Worm (Caenorhabditis elegans): Measurements from ENCODE around the gene Y48B6A.1.

Gene Y48B6A.1

DNA sequence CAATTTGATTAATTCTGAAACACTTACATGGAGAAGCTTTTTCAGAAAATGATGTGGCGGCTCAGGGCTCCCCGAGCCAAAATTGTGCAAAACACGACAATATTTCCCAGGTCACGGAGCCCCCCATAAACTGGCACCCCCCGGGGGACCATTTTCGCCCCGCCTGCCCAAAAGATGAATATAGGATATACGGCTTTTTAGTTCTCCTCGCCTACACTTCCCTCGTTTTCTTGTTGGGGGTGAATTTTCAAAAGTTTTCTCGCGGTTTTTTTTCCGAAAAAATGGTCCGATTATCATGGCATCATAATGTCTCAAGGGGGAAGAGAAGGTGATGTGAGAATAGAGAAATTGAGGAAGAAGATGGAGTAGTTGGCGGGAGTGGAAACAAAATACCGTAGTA is 32.1 kb downstream of the Y48B6A.1 start, which contains the start of gene K09E4.4:
Gene K09E4.4, minus strand, starts transcription at position 101 of the 400 bp plus-strand sequence.
- TF ChIP-seq hlh-8 (tag; optimal IDR thresholded peaks at IDR 0.05) (no peak), C38D4.7 (GFP tag; optimal IDR thresholded peaks at IDR 0.05) (no peak), F13H6.1 (tag; optimal IDR thresholded peaks at IDR 0.05) (no peak)

DNA sequence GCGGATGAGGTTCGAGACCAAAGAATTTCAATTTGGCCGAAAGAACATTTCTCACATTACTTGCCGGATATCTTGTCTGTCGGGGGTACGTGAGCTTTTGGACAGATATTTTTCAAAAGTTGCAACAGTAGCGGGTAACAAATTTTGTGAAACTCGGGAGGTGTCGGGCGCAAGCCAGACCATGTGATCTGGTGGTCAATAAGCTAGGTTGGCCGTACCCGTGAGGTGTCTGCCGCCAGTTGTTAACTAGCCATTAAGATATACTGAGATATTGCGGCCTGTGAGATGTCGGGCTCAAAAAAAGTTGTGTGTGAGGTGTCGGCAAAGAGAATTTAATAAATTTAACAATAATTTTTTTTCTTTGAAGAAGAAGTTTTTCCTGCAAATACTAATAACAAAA is 35.8 kb downstream of the Y48B6A.1 start:
- TF ChIP-seq ceh-45 (GFP tag; IDR thresholded peaks at IDR 0.05): no peak
- no peak for TF ChIP-seq pat-9 (tag; optimal IDR thresholded peaks at IDR 0.05)
- TF ChIP-seq pax-1 (tag; optimal IDR thresholded peaks at IDR 0.05): no peak
- TF ChIP-seq ztf-16 (tag; optimal IDR thresholded peaks at IDR 0.05): no peak
- no peak for TF ChIP-seq ceh-6 (GFP tag; optimal IDR thresholded peaks at IDR 0.05)

DNA sequence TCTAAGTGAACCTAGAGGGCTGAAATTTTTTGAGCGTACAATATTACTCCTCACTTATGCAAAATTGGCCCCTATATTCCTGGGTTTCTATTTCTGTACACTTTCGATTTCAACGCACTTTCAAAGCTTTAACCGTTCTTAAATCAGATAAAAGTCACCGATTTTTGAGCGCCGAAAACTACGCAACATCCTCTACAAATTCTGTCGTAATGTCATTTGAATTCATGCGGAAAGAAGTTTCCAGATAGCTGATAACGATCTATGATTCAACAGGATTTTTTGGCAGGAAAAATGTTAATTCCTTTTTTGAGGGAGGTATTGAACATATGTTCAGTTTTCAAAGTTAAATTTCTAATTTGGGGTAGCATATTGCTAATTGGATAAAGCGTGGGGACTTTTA is 41.3 kb downstream of the Y48B6A.1 start:
- no peak for TF ChIP-seq pha-2 (tag; optimal IDR thresholded peaks at IDR 0.05)
- no peak for TF ChIP-seq tbx-2 (tag; optimal IDR thresholded peaks at IDR 0.05)
- TF ChIP-seq K09A11.1 (tag; optimal IDR thresholded peaks at IDR 0.05; ENCODE audit: insufficient read depth): no peak
- no peak for TF ChIP-seq hlh-6 (tag; optimal IDR thresholded peaks at IDR 0.05)
- no peak for TF ChIP-seq ceh-22 (tag; optimal IDR thresholded peaks at IDR 0.05)
- TF ChIP-seq nhr-232 (tag; optimal IDR thresholded peaks at IDR 0.05): no peak
- TF ChIP-seq T23F11.4 (GFP tag; optimal IDR thresholded peaks at IDR 0.05): no peak
- no peak for TF ChIP-seq unc-3 (GFP tag; conservative IDR thresholded peaks at IDR 0.05)
- TF ChIP-seq unc-3 (tag; optimal IDR thresholded peaks at IDR 0.05): no peak
- no peak for TF ChIP-seq hlh-13 (GFP tag; optimal IDR thresholded peaks at IDR 0.05)
- TF ChIP-seq ceh-6 (GFP tag; optimal IDR thresholded peaks at IDR 0.05): no peak
- TF ChIP-seq tbx-7 (tag; optimal IDR thresholded peaks at IDR 0.05): no peak
- TF ChIP-seq che-1 (tag; optimal IDR thresholded peaks at IDR 0.05): no peak

DNA sequence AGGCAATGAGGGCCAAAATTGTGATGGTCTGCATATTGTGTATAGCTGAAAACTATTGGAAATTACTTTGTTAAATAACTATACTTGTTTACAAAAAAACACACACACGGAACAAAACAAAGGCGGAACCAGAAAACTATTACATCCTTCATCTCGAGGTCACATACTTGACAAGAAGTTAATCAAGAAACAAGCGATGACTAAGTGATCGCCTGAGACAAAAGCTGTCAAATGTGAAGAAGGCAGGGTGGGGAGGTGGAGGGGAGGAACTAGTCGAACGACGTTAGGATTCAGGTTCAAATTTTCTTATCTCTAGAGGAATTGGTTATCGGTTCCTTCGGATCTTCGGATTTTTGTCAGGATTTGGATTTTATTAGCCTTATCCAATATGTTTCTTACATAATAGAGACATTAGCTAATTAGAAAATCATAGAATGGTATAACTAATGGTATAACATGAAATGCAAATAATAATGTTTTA is 44.9 kb downstream of the Y48B6A.1 start, which contains the start of gene cpg-7:
Gene cpg-7, minus strand, starts transcription at position 51 of the 481 bp plus-strand sequence.
- TF ChIP-seq fax-1 (tag; optimal IDR thresholded peaks at IDR 0.05) (no peak), odd-2 (tag; optimal IDR thresholded peaks at IDR 0.05) (no peak), dve-1 (tag; optimal IDR thresholded peaks at IDR 0.05) (no peak), ceh-31 (tag; optimal IDR thresholded peaks at IDR 0.05) (no peak), eyg-1 (tag; optimal IDR thresholded peaks at IDR 0.05) (no peak), tbx-2 (tag; optimal IDR thresholded peaks at IDR 0.05) (no peak), unc-42 (tag; optimal IDR thresholded peaks at IDR 0.05) (no peak), ahr-1 (tag; optimal IDR thresholded peaks at IDR 0.05) (no peak), syd-9 (tag; optimal IDR thresholded peaks at IDR 0.05) (no peak), zip-5 (tag; optimal IDR thresholded peaks at IDR 0.05) (no peak), ceh-34 (tag; optimal IDR thresholded peaks at IDR 0.05) (no peak), hlh-8 (tag; optimal IDR thresholded peaks at IDR 0.05) (no peak)

DNA sequence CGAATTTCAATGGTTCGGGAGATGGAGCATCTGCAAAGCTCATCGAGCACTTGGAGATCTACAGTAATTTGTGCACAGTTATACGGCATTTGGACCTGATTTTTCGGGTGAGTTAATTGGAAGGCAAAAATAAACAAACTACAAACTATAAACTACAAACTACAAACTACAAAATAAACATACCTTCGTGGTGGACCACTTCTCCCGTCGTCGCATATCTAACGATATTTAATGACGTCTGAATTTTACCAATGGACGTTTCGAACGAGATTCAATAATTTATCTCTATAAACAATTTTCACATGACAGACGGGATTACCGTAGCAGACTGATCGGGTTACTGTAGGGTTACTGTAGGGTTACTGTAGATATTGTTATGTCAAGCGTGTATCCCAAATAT is 48.0 kb downstream of the Y48B6A.1 start:
- no peak for TF ChIP-seq pqm-1 (tag; optimal IDR thresholded peaks at IDR 0.05)
- TF ChIP-seq sdc-2 (tag; optimal IDR thresholded peaks at IDR 0.05): no peak
- no peak for TF ChIP-seq F13H6.1 (tag; optimal IDR thresholded peaks at IDR 0.05)
- TF ChIP-seq nhr-232 (tag; optimal IDR thresholded peaks at IDR 0.05): no peak
- TF ChIP-seq ref-2 (tag; optimal IDR thresholded peaks at IDR 0.05): no peak
- no peak for TF ChIP-seq tbx-2 (tag; optimal IDR thresholded peaks at IDR 0.05)
- TF ChIP-seq che-1 (tag; optimal IDR thresholded peaks at IDR 0.05): no peak
- TF ChIP-seq sox-4 (tag; optimal IDR thresholded peaks at IDR 0.05): no peak
- TF ChIP-seq tbx-7 (tag; optimal IDR thresholded peaks at IDR 0.05): no peak
- TF ChIP-seq syd-9 (tag; optimal IDR thresholded peaks at IDR 0.05): no peak
- TF ChIP-seq T23F11.4 (GFP tag; optimal IDR thresholded peaks at IDR 0.05): no peak
- TF ChIP-seq hlh-8 (tag; optimal IDR thresholded peaks at IDR 0.05): no peak
- no peak for TF ChIP-seq nhr-11 (tag; optimal IDR thresholded peaks at IDR 0.05)
- TF ChIP-seq pag-3 (tag; optimal IDR thresholded peaks at IDR 0.05; ENCODE audit: borderline replicate concordance): no peak
- no peak for TF ChIP-seq elt-2 (tag; optimal IDR thresholded peaks at IDR 0.05)
- TF ChIP-seq dve-1 (tag; optimal IDR thresholded peaks at IDR 0.05): no peak
- no peak for TF ChIP-seq pax-1 (tag; optimal IDR thresholded peaks at IDR 0.05)
- no peak for TF ChIP-seq ceh-34 (tag; optimal IDR thresholded peaks at IDR 0.05)
- TF ChIP-seq ceh-6 (GFP tag; optimal IDR thresholded peaks at IDR 0.05): no peak

Measured in whole organism, late embryonic.